Fruit fly (Drosophila melanogaster): ENCODE results near the gene Ipk2.

Ipk2 gene

dm6 chr2L:606165-606564 lies 32.1 kb upstream of the Ipk2 start (continued):
- peak; percentile 69 for TF ChIP-seq Hnf4 (GFP tag; optimal IDR thresholded peaks at IDR 0.05)
- peak in 1 of 2 experiments; percentile 67 for TF ChIP-seq foxo (GFP tag; optimal IDR thresholded peaks at IDR 0.05)
- peak; percentile 79 for TF ChIP-seq Sp1 (GFP tag; optimal IDR thresholded peaks at IDR 0.05)
- peak; percentile 37 for TF ChIP-seq woc (GFP tag; optimal IDR thresholded peaks at IDR 0.05)
- no peak for TF ChIP-seq N (GFP tag; optimal IDR thresholded peaks at IDR 0.05)

dm6 chr2L:604060-604459 lies 30.0 kb upstream of the Ipk2 start:
- TF ChIP-seq HLH106 (tag; optimal IDR thresholded peaks at IDR 0.05) (no peak), Hnf4 (GFP tag; optimal IDR thresholded peaks at IDR 0.05) (no peak), usp (GFP tag; optimal IDR thresholded peaks at IDR 0.05) (no peak), dl (GFP tag; optimal IDR thresholded peaks at IDR 0.05; ENCODE audit: insufficient read depth in 1 of 2, partially characterized antibody in 2 of 2) (no peak), lola (GFP tag; optimal IDR thresholded peaks at IDR 0.05) (no peak), foxo (GFP tag; optimal IDR thresholded peaks at IDR 0.05) (no peak), Hr78 (GFP tag; optimal IDR thresholded peaks at IDR 0.05) (no peak), Myc (optimal IDR thresholded peaks at IDR 0.05) (no peak), Jra (GFP tag; optimal IDR thresholded peaks at IDR 0.05) (no peak), Dif (GFP tag; optimal IDR thresholded peaks at IDR 0.05; ENCODE audit: partially characterized antibody) (no peak), OdsH (GFP tag; optimal IDR thresholded peaks at IDR 0.05) (no peak), Rel (GFP tag; optimal IDR thresholded peaks at IDR 0.05) (no peak), Rel (tag; optimal IDR thresholded peaks at IDR 0.05) (no peak), Vsx2 (GFP tag; optimal IDR thresholded peaks at IDR 0.05; ENCODE audit: partially characterized antibody) (no peak), brk (GFP tag; optimal IDR thresholded peaks at IDR 0.05) (no peak), fru (GFP tag; optimal IDR thresholded peaks at IDR 0.05) (no peak)

DNA sequence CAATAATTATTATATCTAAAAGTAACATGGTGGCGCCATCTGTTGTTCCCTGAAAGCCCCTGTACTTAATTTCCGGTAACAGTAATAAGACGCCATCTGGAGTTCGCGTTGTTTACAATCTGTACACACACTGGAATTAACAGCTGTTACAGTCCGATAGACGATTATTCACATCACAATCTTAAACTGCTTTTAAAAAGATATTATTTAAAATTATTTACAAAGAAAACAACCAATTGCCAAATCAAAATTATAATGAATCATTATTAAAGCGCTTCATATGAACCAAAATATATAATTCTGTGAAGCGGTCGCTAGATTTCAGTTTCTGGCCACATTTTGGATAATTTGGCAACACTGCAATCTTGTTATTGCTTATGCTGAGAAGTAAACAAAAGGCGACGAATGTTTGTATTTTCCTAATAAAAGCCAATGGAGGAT lies 28.4 kb upstream of the Ipk2 start, which contains the start of gene CG13689:
Gene CG13689, plus strand, starts transcription at position 375 of the 441 bp plus-strand sequence.
- TF ChIP-seq OdsH (GFP tag; optimal IDR thresholded peaks at IDR 0.05): peak; percentile 51
- no peak for TF ChIP-seq CG32264 (GFP tag; optimal IDR thresholded peaks at IDR 0.05)
- no peak for TF ChIP-seq pan (optimal IDR thresholded peaks at IDR 0.05)
- peak; percentile 34 for TF ChIP-seq psq (GFP tag; optimal IDR thresholded peaks at IDR 0.05)
- no peak for TF ChIP-seq Dfd (GFP tag; optimal IDR thresholded peaks at IDR 0.05)
- TF ChIP-seq Hr78 (GFP tag; optimal IDR thresholded peaks at IDR 0.05): no peak
- peak; percentile 68 for TF ChIP-seq Hnf4 (GFP tag; optimal IDR thresholded peaks at IDR 0.05)
- TF ChIP-seq brk (GFP tag; optimal IDR thresholded peaks at IDR 0.05): peak; percentile 77
- TF ChIP-seq rgr (GFP tag; optimal IDR thresholded peaks at IDR 0.05): peak; percentile 53
- TF ChIP-seq dl (GFP tag; optimal IDR thresholded peaks at IDR 0.05; ENCODE audit: insufficient read depth in 1 of 2, partially characterized antibody in 2 of 2): no peak
- TF ChIP-seq N (GFP tag; optimal IDR thresholded peaks at IDR 0.05): no peak
- peak; percentile 54 for TF ChIP-seq HLH106 (tag; optimal IDR thresholded peaks at IDR 0.05)
- TF ChIP-seq Vsx2 (GFP tag; optimal IDR thresholded peaks at IDR 0.05; ENCODE audit: partially characterized antibody): no peak
- peak; percentile 45 for TF ChIP-seq fru (GFP tag; optimal IDR thresholded peaks at IDR 0.05)
- no peak for TF ChIP-seq Mio (GFP tag; optimal IDR thresholded peaks at IDR 0.05)
- TF ChIP-seq Sp1 (GFP tag; optimal IDR thresholded peaks at IDR 0.05): no peak
- TF ChIP-seq br (GFP tag; optimal IDR thresholded peaks at IDR 0.05): peak; percentile 6
- TF ChIP-seq Myc (optimal IDR thresholded peaks at IDR 0.05): no peak
- peak; percentile 12 for TF ChIP-seq ey (GFP tag; optimal IDR thresholded peaks at IDR 0.05)
- peak; percentile 38 for TF ChIP-seq dsf (GFP tag; optimal IDR thresholded peaks at IDR 0.05; ENCODE audit: borderline replicate concordance)
- no peak for TF ChIP-seq Abd-B (GFP tag; optimal IDR thresholded peaks at IDR 0.05)
- TF ChIP-seq Hr83 (GFP tag; optimal IDR thresholded peaks at IDR 0.05; ENCODE audit: poor library complexity, severe bottlenecking): peak; percentile 15
- TF ChIP-seq lola (GFP tag; optimal IDR thresholded peaks at IDR 0.05): no peak
- peak; percentile 38 for TF ChIP-seq Jra (GFP tag; optimal IDR thresholded peaks at IDR 0.05)
- peak in 1 of 2 experiments; percentile 59 for TF ChIP-seq foxo (GFP tag; optimal IDR thresholded peaks at IDR 0.05)
- TF ChIP-seq h (GFP tag; optimal IDR thresholded peaks at IDR 0.05): peak; percentile 33
- TF ChIP-seq Rel (GFP tag; optimal IDR thresholded peaks at IDR 0.05): no peak
- TF ChIP-seq Rel (tag; optimal IDR thresholded peaks at IDR 0.05): no peak
- TF ChIP-seq woc (GFP tag; optimal IDR thresholded peaks at IDR 0.05): no peak
- TF ChIP-seq usp (GFP tag; optimal IDR thresholded peaks at IDR 0.05): no peak
- peak; percentile 42 for TF ChIP-seq sv (GFP tag; optimal IDR thresholded peaks at IDR 0.05)
- TF ChIP-seq tai (GFP tag; optimal IDR thresholded peaks at IDR 0.05): peak; percentile 76
- peak; percentile 17 for TF ChIP-seq CG9705 (GFP tag; optimal IDR thresholded peaks at IDR 0.05)
- TF ChIP-seq sage (GFP tag; optimal IDR thresholded peaks at IDR 0.05): no peak
- peak; percentile 27 for TF ChIP-seq GATAd (GFP tag; optimal IDR thresholded peaks at IDR 0.05)
- no peak for TF ChIP-seq CrebA (GFP tag; optimal IDR thresholded peaks at IDR 0.05; ENCODE audit: borderline replicate concordance)
- TF ChIP-seq jim (GFP tag; optimal IDR thresholded peaks at IDR 0.05): no peak
- TF ChIP-seq dmrt93B (GFP tag; optimal IDR thresholded peaks at IDR 0.05): peak; percentile 25
- no peak for TF ChIP-seq Dif (GFP tag; optimal IDR thresholded peaks at IDR 0.05; ENCODE audit: partially characterized antibody)

Data from whole organism, wandering third instar larva.